Fruit fly (Drosophila melanogaster): ENCODE measurements around the gene CG11755.

The CG11755 gene

DNA sequence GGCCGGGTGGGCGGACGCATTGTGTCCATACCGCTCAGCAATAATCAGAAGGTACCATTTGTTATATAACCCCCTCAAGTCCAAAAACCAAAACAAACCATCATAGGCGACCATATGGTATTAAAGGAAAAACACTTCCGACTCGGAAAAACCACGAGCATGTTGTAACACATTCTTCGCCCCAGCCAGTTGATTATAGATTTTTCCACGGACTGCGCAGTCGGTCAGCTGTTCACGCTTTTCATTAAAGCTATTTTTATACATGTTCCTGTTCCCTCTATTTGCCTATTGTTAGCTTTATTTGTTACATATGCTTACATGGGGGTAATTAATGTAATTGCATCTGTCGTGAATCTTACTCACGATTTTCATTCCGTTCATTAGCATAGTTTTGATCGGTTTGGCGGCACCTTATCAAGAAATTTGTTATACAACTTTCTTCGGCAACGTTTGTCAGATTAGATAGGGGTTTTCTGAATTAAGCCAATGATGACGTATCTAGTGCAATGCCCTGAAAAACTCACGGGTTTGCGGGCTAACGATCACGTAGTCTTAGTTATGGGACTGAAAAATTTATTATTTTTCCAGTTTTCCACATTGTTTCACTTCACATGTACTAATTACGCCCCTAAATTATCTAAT, 11.9 kb upstream of the CG11755 start:
- TF ChIP-seq CG8159 (tag; optimal IDR thresholded peaks at IDR 0.05) (no peak), Pif1A (GFP tag; optimal IDR thresholded peaks at IDR 0.05) (no peak), Ets98B (GFP tag; IDR thresholded peaks at IDR 0.05) (no peak), CG32121 (GFP tag; IDR thresholded peaks at IDR 0.05) (no peak)

DNA sequence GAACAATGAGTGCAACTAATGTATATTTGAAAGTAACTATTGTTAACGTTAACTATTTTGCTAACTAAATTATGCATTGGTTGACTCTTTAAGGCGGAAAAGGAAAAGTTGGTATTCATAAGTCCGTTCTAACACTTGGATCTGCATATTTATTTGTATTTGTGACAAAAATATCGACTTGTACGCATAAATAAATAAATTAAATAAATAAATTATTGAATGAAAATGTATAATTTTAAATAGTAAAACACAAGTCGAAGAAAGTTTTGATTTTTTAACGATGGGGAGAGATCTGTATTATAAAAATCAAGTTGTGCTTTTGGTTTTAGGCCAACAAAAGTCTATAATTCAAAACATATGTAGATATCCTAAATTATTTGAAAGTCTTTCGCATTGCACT, 9.1 kb upstream of the CG11755 start, which contains the start of gene CG8036:
Gene CG8036 (plus strand): TSS at position 301 of the 400 bp plus-strand sequence.
- no peak for TF ChIP-seq CG9948 (tag; optimal IDR thresholded peaks at IDR 0.05)
- TF ChIP-seq CG13204 (GFP tag; optimal IDR thresholded peaks at IDR 0.05): no peak
- TF ChIP-seq CG17806 (tag; optimal IDR thresholded peaks at IDR 0.05): no peak
- no peak for TF ChIP-seq EcR (GFP tag; optimal IDR thresholded peaks at IDR 0.05)
- TF ChIP-seq CG34367 (tag; optimal IDR thresholded peaks at IDR 0.05): no peak

DNA sequence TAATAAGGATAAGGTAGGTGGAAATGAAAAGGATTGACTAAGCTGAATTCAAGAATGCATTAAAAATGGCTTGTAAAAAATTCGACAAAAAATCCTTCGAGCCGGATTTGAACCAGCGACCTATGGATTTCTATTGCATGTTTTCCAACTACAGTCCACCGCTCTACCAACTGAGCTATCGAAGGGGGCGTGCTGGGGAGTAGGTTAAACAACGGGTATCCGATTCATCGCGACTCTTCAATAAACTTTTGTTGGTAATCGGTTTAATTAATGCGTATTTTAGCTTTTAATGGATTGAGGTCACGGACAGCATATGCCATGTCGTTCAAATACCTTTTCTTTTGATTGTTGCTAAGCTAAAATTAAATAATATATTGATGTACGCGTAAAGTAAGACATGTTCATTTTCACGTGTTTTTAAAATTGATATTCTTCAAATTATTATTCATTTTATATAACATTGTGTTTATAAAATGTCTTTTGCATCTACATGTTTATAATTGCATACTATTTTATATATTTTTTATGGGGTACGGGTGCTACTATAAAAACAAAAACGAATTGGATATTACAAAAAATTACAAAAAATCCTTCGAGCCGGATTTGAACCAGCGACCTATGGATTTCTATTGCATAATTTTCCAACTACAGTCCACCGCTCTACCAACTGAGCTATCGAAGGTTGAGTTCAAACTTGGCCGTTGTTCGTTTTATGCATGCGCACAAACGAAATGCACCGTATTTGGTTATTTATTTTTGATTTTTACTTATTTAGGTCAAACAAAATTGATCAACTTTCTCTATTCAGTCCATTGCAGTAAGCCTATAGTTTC, 8.5 kb upstream of the CG11755 start:
- TF ChIP-seq EcR (GFP tag; optimal IDR thresholded peaks at IDR 0.05) (peak; percentile 28), fd96Ca (GFP tag; IDR thresholded peaks at IDR 0.05) (no peak), Ets98B (GFP tag; IDR thresholded peaks at IDR 0.05) (0 out of 2 replicates have a peak, but pooled peaks have one; percentile 3)

DNA sequence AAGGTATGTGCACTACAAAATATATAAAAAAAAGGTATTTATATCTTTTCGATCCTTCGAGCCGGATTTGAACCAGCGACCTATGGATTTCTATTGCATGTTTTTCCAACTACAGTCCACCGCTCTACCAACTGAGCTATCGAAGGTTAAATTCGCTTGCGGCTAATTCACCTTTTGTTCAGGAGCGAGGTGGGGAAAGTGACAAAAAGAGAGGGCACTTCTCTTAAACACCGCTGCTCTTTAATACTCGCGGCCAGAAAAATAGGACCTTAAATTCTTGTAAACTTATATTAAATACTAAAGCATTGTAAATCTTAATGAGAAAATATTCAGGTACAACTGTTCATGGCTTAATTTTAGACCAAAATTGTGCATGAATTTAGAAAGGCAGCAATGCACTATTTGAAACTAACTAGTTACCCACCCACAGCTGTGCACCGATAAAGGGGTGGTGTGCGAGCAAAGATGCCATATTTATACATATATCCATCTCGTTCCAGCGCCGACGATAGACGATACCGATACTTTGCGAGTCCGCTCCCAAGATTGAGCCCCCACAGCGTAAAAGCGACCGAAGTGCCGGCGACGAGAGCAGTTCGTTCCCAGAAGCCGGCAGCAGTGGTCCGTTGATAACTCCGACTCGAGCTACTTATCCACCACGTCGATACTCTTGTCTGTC, 7.5 kb upstream of the CG11755 start:
- TF ChIP-seq CG14655 (GFP tag; optimal IDR thresholded peaks at IDR 0.05) (peak; percentile 98), CG34367 (tag; optimal IDR thresholded peaks at IDR 0.05) (peak; percentile 98), Ets98B (GFP tag; IDR thresholded peaks at IDR 0.05) (peak; percentile 99), CG13204 (GFP tag; optimal IDR thresholded peaks at IDR 0.05) (peak; percentile 94), CG32121 (GFP tag; IDR thresholded peaks at IDR 0.05) (peak; percentile 97), EcR (GFP tag; optimal IDR thresholded peaks at IDR 0.05) (peak; percentile 45), fd96Ca (GFP tag; IDR thresholded peaks at IDR 0.05) (peak; percentile 97), CG4496 (GFP tag; IDR thresholded peaks at IDR 0.05) (peak; percentile 99), CG17806 (tag; optimal IDR thresholded peaks at IDR 0.05) (peak; percentile 98), D1 (tag; optimal IDR thresholded peaks at IDR 0.05) (peak; percentile 86), CG8301 (tag; optimal IDR thresholded peaks at IDR 0.05) (peak; percentile 99), Pif1A (GFP tag; optimal IDR thresholded peaks at IDR 0.05) (peak; percentile 99), CG15710 (tag; optimal IDR thresholded peaks at IDR 0.05) (peak; percentile 97), CG9948 (tag; optimal IDR thresholded peaks at IDR 0.05) (peak; percentile 98), CG8159 (tag; optimal IDR thresholded peaks at IDR 0.05) (peak; percentile 98), rn (GFP tag; IDR thresholded peaks at IDR 0.05) (peak; percentile 92), Snoo (tag; optimal IDR thresholded peaks at IDR 0.05) (peak; percentile 97), CG12605 (GFP tag; IDR thresholded peaks at IDR 0.05) (peak; percentile 98), Pif1B (GFP tag; optimal IDR thresholded peaks at IDR 0.05) (peak; percentile 99), CG10348 (GFP tag; IDR thresholded peaks at IDR 0.05) (peak; percentile 89), gl (tag; optimal IDR thresholded peaks at IDR 0.05) (peak; percentile 96)

DNA sequence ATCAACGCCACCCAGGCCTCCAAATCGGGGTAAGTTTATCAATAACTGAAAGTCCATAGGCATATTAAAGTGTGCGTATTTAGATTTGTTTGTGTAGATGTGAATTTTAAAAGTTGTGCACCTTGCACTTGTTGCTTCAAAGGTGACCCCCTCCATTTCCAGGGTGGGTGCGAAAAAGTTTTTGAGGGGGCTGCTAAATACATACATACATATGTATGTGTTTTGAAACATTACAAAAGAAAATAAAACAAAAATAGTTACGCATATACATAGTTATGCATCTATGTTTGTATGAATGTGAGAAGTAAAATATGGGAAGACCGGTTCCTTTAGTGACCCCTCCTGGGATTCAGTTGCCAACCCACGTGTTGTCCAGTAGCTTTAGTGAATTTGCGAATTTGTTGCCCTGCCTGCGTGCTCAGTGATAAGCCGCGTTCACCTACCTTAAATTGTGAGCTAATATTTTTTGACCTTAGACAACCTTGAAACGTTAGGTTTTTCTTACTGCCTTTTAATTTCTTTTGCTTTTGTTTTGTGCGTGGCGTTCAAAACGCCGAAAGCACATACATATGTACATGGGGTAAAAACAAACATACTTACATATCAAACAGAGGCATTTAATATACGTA, 6.7 kb upstream of the CG11755 start:
- TF ChIP-seq CG12605 (GFP tag; IDR thresholded peaks at IDR 0.05) (no peak; the same call in 1 of the 2 replicates), CG32121 (GFP tag; IDR thresholded peaks at IDR 0.05) (peak; percentile 56; the same call in 1 of the 2 replicates), EcR (GFP tag; optimal IDR thresholded peaks at IDR 0.05) (peak; percentile 19), Snoo (tag; optimal IDR thresholded peaks at IDR 0.05) (no peak), fd96Ca (GFP tag; IDR thresholded peaks at IDR 0.05) (peak; percentile 58; the same call in 2 of the 3 replicates), CG4496 (GFP tag; IDR thresholded peaks at IDR 0.05) (peak; percentile 47; the same call in 1 of the 3 replicates), Pif1A (GFP tag; optimal IDR thresholded peaks at IDR 0.05) (peak; percentile 9), Ets98B (GFP tag; IDR thresholded peaks at IDR 0.05) (peak; percentile 51)

All from whole organism, pupa.